Fruit fly (Drosophila melanogaster): ENCODE results near the gene UbcE2M.
A peak's percentile ranks its signal among the peaks of the same experiment; 100 is the strongest.

DNA sequence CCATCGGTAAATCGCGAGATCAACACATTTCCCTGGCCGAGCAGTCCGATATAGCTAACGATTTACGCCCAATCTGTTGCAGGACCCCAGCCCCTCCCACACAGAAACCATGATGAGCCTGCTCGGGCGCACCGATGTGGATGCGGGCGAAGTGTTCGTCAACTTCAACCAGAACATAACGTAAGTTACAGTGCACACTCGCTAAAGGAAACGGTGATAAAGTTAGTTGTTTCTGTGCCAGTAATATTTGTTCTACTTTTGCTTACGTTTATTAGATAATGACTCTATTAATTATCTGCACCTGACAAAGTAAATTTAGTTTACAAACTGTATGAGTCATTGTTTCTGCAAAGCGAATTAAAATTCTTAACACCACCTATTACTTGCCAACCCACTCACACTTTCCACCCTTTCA, 10.4 kb downstream of the UbcE2M start:
- TF ChIP-seq Ets98B (GFP tag; IDR thresholded peaks at IDR 0.05) (peak; percentile 16; the same call in 1 of the 2 replicates), CG17806 (tag; optimal IDR thresholded peaks at IDR 0.05) (no peak), Snoo (tag; optimal IDR thresholded peaks at IDR 0.05) (no peak), CG14655 (GFP tag; optimal IDR thresholded peaks at IDR 0.05) (no peak), D1 (tag; optimal IDR thresholded peaks at IDR 0.05) (no peak), CG34367 (tag; optimal IDR thresholded peaks at IDR 0.05) (no peak), CG13204 (GFP tag; optimal IDR thresholded peaks at IDR 0.05) (no peak), CG9948 (tag; optimal IDR thresholded peaks at IDR 0.05) (no peak), Pif1A (GFP tag; optimal IDR thresholded peaks at IDR 0.05) (no peak), Pif1B (GFP tag; optimal IDR thresholded peaks at IDR 0.05) (no peak), rn (GFP tag; IDR thresholded peaks at IDR 0.05) (no peak)

Measured in whole organism, pupa.